Fruit fly (Drosophila melanogaster) whole organism, embryonic: ENCODE measurements around the gene Tsen2.

Experiments used
- CG11695 ChIP-seq: fragments of 200-800 bp; sonication (Bioruptor generic); IDR thresholded peaks from 3 replicates; pipeline ENCODE4 v1.3.6; 2022; ENCODE audit warnings: missing biosample characterization, missing genetic modification characterization
- CG11696 ChIP-seq: fragments of 200-800 bp; sonication (Bioruptor generic); IDR thresholded peaks from 2 replicates; pipeline ENCODE4 v1.3.6; 2022; ENCODE audit warnings: missing biosample characterization, missing genetic modification characterization
- CG14441 ChIP-seq: fragments of 200-800 bp; sonication (Bioruptor generic); IDR thresholded peaks from 2 replicates; pipeline ENCODE4 v1.3.6; 2022; ENCODE audit warnings: missing biosample characterization, missing genetic modification characterization
- CG30403 ChIP-seq: fragments of 200-800 bp; sonication (Bioruptor generic); optimal IDR thresholded peaks from 3 replicates; lab custom pipeline; 2016; ENCODE audit warnings: missing biosample characterization, missing genetic modification characterization
- CG31388 ChIP-seq: fragments of 200-800 bp; sonication (Bioruptor generic); optimal IDR thresholded peaks from 2 replicates; lab custom pipeline; 2016; ENCODE audit warnings: missing biosample characterization, missing genetic modification characterization
- CG31441 ChIP-seq: fragments of 200-800 bp; sonication (Bioruptor generic); IDR thresholded peaks from 2 replicates; pipeline ENCODE4 v1.3.6; 2022; ENCODE audit warnings: missing biosample characterization, missing genetic modification characterization
- CG34224 ChIP-seq: fragments of 200-800 bp; sonication (Bioruptor generic); IDR thresholded peaks from 3 replicates; pipeline ENCODE4 v1.3.6; 2022; ENCODE audit warnings: missing biosample characterization, missing genetic modification characterization; ENCODE audit not compliant: partially characterized antibody
- CG5953 ChIP-seq: fragments of 200-800 bp; sonication (Bioruptor generic); IDR thresholded peaks from 2 replicates; pipeline ENCODE4 v1.3.6; 2022; ENCODE audit warnings: missing biosample characterization, missing genetic modification characterization
- CG6175 ChIP-seq: fragments of 200-800 bp; sonication (Bioruptor generic); IDR thresholded peaks from 3 replicates; pipeline ENCODE4 v1.3.6; 2022; ENCODE audit warnings: missing biosample characterization, missing genetic modification characterization
- CG7839 ChIP-seq: fragments of 200-800 bp; sonication (Bioruptor generic); optimal IDR thresholded peaks from 3 replicates; lab custom pipeline; 2018; ENCODE audit warnings: missing biosample characterization, mild to moderate bottlenecking, missing genetic modification characterization, moderate library complexity
- CG8765 ChIP-seq: fragments of 200-800 bp; sonication (Bioruptor generic); IDR thresholded peaks from 2 replicates; pipeline ENCODE4 v1.3.6; 2022; ENCODE audit warnings: missing biosample characterization, missing genetic modification characterization
- E2f1 ChIP-seq: fragments of 200-800 bp; sonication (Bioruptor generic); IDR thresholded peaks from 2 replicates; pipeline ENCODE4 v1.3.6; 2022; ENCODE audit warnings: missing biosample characterization, missing genetic modification characterization
- Fer1 ChIP-seq: fragments of 200-800 bp; sonication (Bioruptor generic); optimal IDR thresholded peaks from 2 replicates; lab custom pipeline; 2017; ENCODE audit warnings: missing biosample characterization, mild to moderate bottlenecking, missing genetic modification characterization
- HLH4C ChIP-seq: fragments of 200-800 bp; sonication (Bioruptor generic); IDR thresholded peaks from 3 replicates; pipeline ENCODE4 v1.3.6; 2022; ENCODE audit warnings: missing biosample characterization, missing genetic modification characterization; ENCODE audit not compliant: partially characterized antibody
- Jarid2 ChIP-seq: fragments of 200-800 bp; sonication (Bioruptor generic); optimal IDR thresholded peaks from 3 replicates; lab custom pipeline; 2017; ENCODE audit warnings: mild to moderate bottlenecking, missing biosample characterization, missing genetic modification reagents, missing genetic modification characterization
- Mrtf ChIP-seq: fragments of 200-800 bp; sonication (Bioruptor generic); IDR thresholded peaks from 3 replicates; pipeline ENCODE4 v1.3.6; 2022; ENCODE audit warnings: missing biosample characterization, missing genetic modification characterization
- Nf-YA ChIP-seq: fragments of 200-800 bp; sonication (Bioruptor generic); IDR thresholded peaks from 2 replicates; pipeline ENCODE4 v1.3.6; 2022; ENCODE audit warnings: missing biosample characterization, missing genetic modification characterization
- Rx ChIP-seq: fragments of 200-800 bp; sonication (Bioruptor generic); IDR thresholded peaks from 2 replicates; pipeline ENCODE4 v1.3.6; 2022; ENCODE audit warnings: missing biosample characterization, missing genetic modification characterization
- Side ChIP-seq: fragments of 200-800 bp; sonication (Bioruptor generic); optimal IDR thresholded peaks from 2 replicates; lab custom pipeline; 2016; ENCODE audit warnings: missing biosample characterization, missing genetic modification characterization
- Sox100B ChIP-seq: fragments of 200-800 bp; sonication (Bioruptor generic); optimal IDR thresholded peaks from 3 replicates; lab custom pipeline; 2018; ENCODE audit warnings: missing biosample characterization, mild to moderate bottlenecking, missing genetic modification characterization
- bab2 ChIP-seq: fragments of 200-800 bp; sonication (Bioruptor generic); optimal IDR thresholded peaks from 2 replicates; lab custom pipeline; 2016; ENCODE audit warnings: missing biosample characterization, missing genetic modification characterization
- bcd ChIP-seq: fragments of 200-800 bp; sonication (Bioruptor generic); optimal IDR thresholded peaks from 2 replicates; lab custom pipeline; 2017; ENCODE audit warnings: missing biosample characterization, mild to moderate bottlenecking, missing genetic modification characterization
- bowl ChIP-seq: fragments of 200-800 bp; sonication (Bioruptor generic); IDR thresholded peaks from 2 replicates; pipeline ENCODE4 v1.3.6; 2022; ENCODE audit warnings: missing biosample characterization, missing genetic modification characterization
- caup ChIP-seq: fragments of 200-800 bp; sonication (Bioruptor generic); optimal IDR thresholded peaks from 3 replicates; lab custom pipeline; 2017; ENCODE audit warnings: missing biosample characterization, mild to moderate bottlenecking, missing genetic modification characterization, moderate library complexity; ENCODE audit not compliant: severe bottlenecking
- en ChIP-seq: fragments of 200-800 bp; sonication (Bioruptor generic); optimal IDR thresholded peaks from 2 replicates; lab custom pipeline; 2016; ENCODE audit warnings: missing biosample characterization, missing genetic modification characterization
- fd96Cb ChIP-seq: fragments of 200-800 bp; sonication (Bioruptor generic); optimal IDR thresholded peaks from 2 replicates; lab custom pipeline; 2018; ENCODE audit warnings: missing biosample characterization, mild to moderate bottlenecking, missing genetic modification characterization, moderate library complexity
- gsb ChIP-seq: fragments of 200-800 bp; sonication (Bioruptor generic); IDR thresholded peaks from 2 replicates; pipeline ENCODE4 v1.3.6; 2022; ENCODE audit warnings: missing biosample characterization, missing genetic modification characterization
- ham ChIP-seq: fragments of 200-800 bp; sonication (Bioruptor generic); IDR thresholded peaks from 2 replicates; pipeline ENCODE4 v1.3.6; 2022; ENCODE audit warnings: missing biosample characterization, missing genetic modification characterization
- hb ChIP-seq: fragments of 200-800 bp; sonication (Bioruptor generic); IDR thresholded peaks from 3 replicates; pipeline ENCODE4 v1.3.6; 2022; ENCODE audit warnings: missing biosample characterization, missing genetic modification characterization; ENCODE audit not compliant: partially characterized antibody
- jigr1 ChIP-seq: fragments of 200-800 bp; sonication (Bioruptor generic); IDR thresholded peaks from 3 replicates; pipeline ENCODE4 v1.3.6; 2022; ENCODE audit warnings: missing biosample characterization, missing genetic modification characterization
- klu ChIP-seq: fragments of 200-800 bp; sonication (Bioruptor generic); IDR thresholded peaks from 2 replicates; pipeline ENCODE4 v1.3.6; 2022; ENCODE audit warnings: missing biosample characterization, missing genetic modification characterization
- lov ChIP-seq, 2 experiments: fragments of 200-800 bp in 1 of 2; fragments of >200 bp in 1 of 2; sonication (Bioruptor generic) in 1 of 2; IDR thresholded peaks in 1 of 2; optimal IDR thresholded peaks in 1 of 2; 2 replicates in 1 of 2; 3 replicates in 1 of 2; pipeline versions ENCODE4 v1.3.6 to Lab custom; 2017 to 2022; ENCODE audit warnings: missing biosample characterization in 1 of 2, missing genetic modification characterization in 1 of 2
- luna ChIP-seq: fragments of 200-800 bp; sonication (Bioruptor generic); optimal IDR thresholded peaks from 2 replicates; lab custom pipeline; 2016; ENCODE audit warnings: missing biosample characterization, missing genetic modification characterization
- maf-S ChIP-seq: fragments of 200-800 bp; sonication (Bioruptor generic); optimal IDR thresholded peaks from 2 replicates; lab custom pipeline; 2016; ENCODE audit warnings: missing biosample characterization, missing genetic modification characterization
- mirr ChIP-seq: fragments of 200-800 bp; sonication (Bioruptor generic); optimal IDR thresholded peaks from 3 replicates; lab custom pipeline; 2018; ENCODE audit warnings: missing biosample characterization, mild to moderate bottlenecking, missing genetic modification characterization
- nerfin-2 ChIP-seq: fragments of 200-800 bp; sonication (Bioruptor generic); IDR thresholded peaks from 2 replicates; pipeline ENCODE4 v1.3.6; 2022; ENCODE audit warnings: missing biosample characterization, missing genetic modification characterization; ENCODE audit not compliant: partially characterized antibody
- pita ChIP-seq: fragments of 200-800 bp; sonication (Bioruptor generic); optimal IDR thresholded peaks from 2 replicates; lab custom pipeline; 2017; ENCODE audit warnings: missing biosample characterization, mild to moderate bottlenecking, missing genetic modification characterization
- pnt ChIP-seq: fragments of 200-800 bp; sonication (Bioruptor generic); optimal IDR thresholded peaks from 3 replicates; lab custom pipeline; 2016; ENCODE audit warnings: missing biosample characterization, missing genetic modification characterization
- psq ChIP-seq: fragments of 200-800 bp; sonication (Bioruptor generic); optimal IDR thresholded peaks from 2 replicates; lab custom pipeline; 2017; ENCODE audit warnings: missing biosample characterization, missing genetic modification characterization
- pzg ChIP-seq: fragments of 200-800 bp; sonication (Bioruptor generic); optimal IDR thresholded peaks from 3 replicates; lab custom pipeline; 2018; ENCODE audit warnings: missing biosample characterization, mild to moderate bottlenecking, missing genetic modification characterization, moderate library complexity
- sd ChIP-seq: fragments of 200-800 bp; sonication (Bioruptor generic); optimal IDR thresholded peaks from 3 replicates; lab custom pipeline; 2018; ENCODE audit warnings: missing biosample characterization, mild to moderate bottlenecking, missing genetic modification characterization, moderate library complexity
- sens-2 ChIP-seq: fragments of 200-800 bp; sonication (Bioruptor generic); IDR thresholded peaks from 2 replicates; pipeline ENCODE4 v1.3.6; 2022; ENCODE audit warnings: missing biosample characterization, missing genetic modification characterization
- tap ChIP-seq: fragments of 200-800 bp; optimal IDR thresholded peaks from 3 replicates; lab custom pipeline; 2019; ENCODE audit warnings: missing biosample characterization, mild to moderate bottlenecking, missing genetic modification characterization, moderate library complexity
- tna ChIP-seq: fragments of 200-800 bp; sonication (Bioruptor generic); IDR thresholded peaks from 2 replicates; pipeline ENCODE4 v1.3.6; 2022; ENCODE audit warnings: missing biosample characterization, missing genetic modification characterization; ENCODE audit not compliant: partially characterized antibody
- ttk ChIP-seq: fragments of 200-800 bp; sonication (Bioruptor generic); IDR thresholded peaks from 2 replicates; pipeline ENCODE4 v2.1.2; 2022; ENCODE audit warnings: missing biosample characterization, missing genetic modification characterization
- wek ChIP-seq: fragments of 200-800 bp; sonication (Bioruptor generic); optimal IDR thresholded peaks from 3 replicates; lab custom pipeline; 2018; ENCODE audit warnings: missing biosample characterization, mild to moderate bottlenecking, missing genetic modification characterization, moderate library complexity
- yki ChIP-seq: fragments of >200 bp; optimal IDR thresholded peaks from 3 replicates; lab custom pipeline; 2018
- zfh2 ChIP-seq: fragments of 200-800 bp; sonication (Bioruptor generic); optimal IDR thresholded peaks from 2 replicates; lab custom pipeline; 2016; ENCODE audit warnings: missing biosample characterization, missing genetic modification characterization

Gene Tsen2

DNA sequence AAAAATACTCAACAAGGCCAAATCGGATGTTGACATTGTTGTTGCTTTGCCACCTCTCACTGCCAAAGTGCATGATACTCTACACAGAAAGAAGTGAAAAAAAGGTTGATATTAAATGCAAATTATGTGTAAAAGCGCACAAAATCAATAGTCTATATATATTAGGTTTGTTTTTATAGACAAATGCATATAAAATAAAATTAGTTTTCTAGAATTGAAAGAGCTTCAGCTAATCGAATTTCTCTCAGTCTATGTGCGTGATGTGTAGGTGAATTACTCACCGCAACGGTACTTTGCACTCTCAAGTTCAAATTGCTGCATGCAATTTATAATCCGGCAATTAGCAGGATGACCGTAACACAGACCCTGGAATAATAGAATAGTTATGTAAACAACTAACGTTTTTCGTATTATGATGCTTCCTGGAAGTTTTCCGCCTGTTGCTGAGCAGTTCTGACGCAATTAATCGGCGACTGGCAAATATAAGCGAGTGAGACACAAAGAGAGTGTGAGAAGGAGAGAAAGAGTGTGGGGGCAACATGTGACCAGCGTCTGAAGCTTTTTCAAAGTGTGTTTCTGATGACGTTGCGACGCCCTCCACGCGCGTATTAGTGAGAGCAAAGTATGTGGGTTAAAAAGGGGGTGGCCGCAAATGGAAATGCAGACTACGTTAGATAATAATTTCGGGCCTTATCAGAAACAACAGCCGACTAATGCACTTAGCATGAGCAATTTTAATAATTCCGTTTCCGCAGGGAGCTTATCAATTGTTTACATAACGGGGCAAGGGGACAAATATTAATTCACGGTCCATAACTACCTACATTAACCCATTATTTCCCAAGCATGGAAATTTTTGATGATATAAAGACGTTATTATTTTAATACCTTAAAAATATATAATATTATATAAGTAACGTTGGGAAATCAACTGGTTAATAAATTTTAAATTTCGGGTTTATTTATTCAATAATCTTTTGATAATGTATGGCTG, 8.6 kb upstream of the Tsen2 start (continued):
- TF ChIP-seq psq (GFP tag; lab: Kevin White, UChicago) (peak; percentile 61), klu (GFP tag; lab: Robert Waterston, UW) (peak; percentile 88), CG11696 (GFP tag; lab: Robert Waterston, UW) (peak; percentile 87), mirr (GFP tag; lab: Kevin White, UChicago) (peak; percentile 16), zfh2 (GFP tag; lab: Kevin White, UChicago) (peak; percentile 39), E2f1 (GFP tag; lab: Robert Waterston, UW) (peak; percentile 95), CG14441 (GFP tag; lab: Robert Waterston, UW) (peak; percentile 97), Nf-YA (GFP tag; lab: Robert Waterston, UW) (peak; percentile 89), ttk (GFP tag; lab: Robert Waterston, UW) (peak; percentile 94), jigr1 (GFP tag; lab: Robert Waterston, UW) (peak; percentile 81; the same call in 2 of the 3 replicates), bowl (peak; percentile 91), gsb (GFP tag; lab: Robert Waterston, UW) (peak; percentile 86), ham (GFP tag; lab: Robert Waterston, UW) (no peak; the same call in 1 of the 2 replicates), tna (peak; percentile 10; the same call in 1 of the 2 replicates), CG7839 (tag; lab: Kevin White, UChicago) (peak; percentile 94), wek (GFP tag; lab: Kevin White, UChicago) (peak; percentile 41), Sox100B (peak; percentile 91), CG30403 (GFP tag; lab: Kevin White, UChicago) (peak; percentile 94), sd (tag; lab: Kevin White, UChicago) (peak; percentile 51), Jarid2 (peak; percentile 79), lov (optimal IDR thresholded peaks at IDR 0.05; lab: Kevin White, UChicago) (no peak), lov (GFP tag; IDR thresholded peaks at IDR 0.05; lab: Robert Waterston, UW) (peak; percentile 95), CG34224 (GFP tag; lab: Robert Waterston, UW) (no peak), Fer1 (peak; percentile 91), pita (no peak), Side (peak; percentile 75), caup (GFP tag; lab: Kevin White, UChicago) (peak; percentile 81), CG31441 (GFP tag; lab: Robert Waterston, UW) (peak; percentile 94), CG8765 (peak; percentile 91), HLH4C (GFP tag; lab: Robert Waterston, UW) (0 out of 3 replicates have a peak, but pooled peaks have one; percentile 17), bcd (GFP tag; lab: Kevin White, UChicago) (peak; percentile 90), CG6175 (peak; percentile 85), CG11695 (GFP tag; lab: Robert Waterston, UW) (peak; percentile 94), Mrtf (GFP tag; lab: Robert Waterston, UW) (peak; percentile 83; the same call in 1 of the 3 replicates), en (GFP tag; lab: Kevin White, UChicago) (peak; percentile 55), luna (GFP tag; lab: Kevin White, UChicago) (no peak), pzg (GFP tag; lab: Kevin White, UChicago) (peak; percentile 3), CG31388 (GFP tag; lab: Kevin White, UChicago) (peak; percentile 88), sens-2 (GFP tag; lab: Robert Waterston, UW) (peak; percentile 94), maf-S (GFP tag; lab: Kevin White, UChicago) (peak; percentile 66), fd96Cb (peak; percentile 93), pnt (GFP tag; lab: Kevin White, UChicago) (peak; percentile 80), yki (no peak), nerfin-2 (GFP tag; lab: Robert Waterston, UW) (no peak), bab2 (GFP tag; lab: Kevin White, UChicago) (peak; percentile 78), CG5953 (peak; percentile 96), Rx (peak; percentile 91), hb (GFP tag; lab: Robert Waterston, UW) (no peak), tap (tag; lab: Kevin White, UChicago) (peak; percentile 93)
